Worm (Caenorhabditis elegans) whole organism, L4 larva: Measurements from ENCODE around the gene cri-3.

Experiments
- nhr-237 ChIP-seq: sonication (generic microtip); optimal IDR thresholded peaks from 2 replicates; lab custom pipeline; 2017; ENCODE audit warnings: missing biosample characterization, missing genetic modification characterization
- snpc-1.2 ChIP-seq: fragments of 200-800 bp; sonication (Bioruptor generic); IDR thresholded peaks from 2 replicates; pipeline ENCODE4 v1.3.6; 2022; ENCODE audit warnings: missing genetic modification reagents, missing genetic modification characterization, missing compliant biosample characterization

- no peak for TF ChIP-seq nhr-237 (tag; lab: Kevin White, UChicago)
- no peak for TF ChIP-seq snpc-1.2 (GFP tag; lab: Robert Waterston, UW)
Observed at ce11 chrIII:3397678-3398077, 1.5 kb downstream of the cri-3 start, which contains the start of gene clpf-1.
